Fruit fly (Drosophila melanogaster): ENCODE measurements around the gene mxt.

Gene mxt

DNA sequence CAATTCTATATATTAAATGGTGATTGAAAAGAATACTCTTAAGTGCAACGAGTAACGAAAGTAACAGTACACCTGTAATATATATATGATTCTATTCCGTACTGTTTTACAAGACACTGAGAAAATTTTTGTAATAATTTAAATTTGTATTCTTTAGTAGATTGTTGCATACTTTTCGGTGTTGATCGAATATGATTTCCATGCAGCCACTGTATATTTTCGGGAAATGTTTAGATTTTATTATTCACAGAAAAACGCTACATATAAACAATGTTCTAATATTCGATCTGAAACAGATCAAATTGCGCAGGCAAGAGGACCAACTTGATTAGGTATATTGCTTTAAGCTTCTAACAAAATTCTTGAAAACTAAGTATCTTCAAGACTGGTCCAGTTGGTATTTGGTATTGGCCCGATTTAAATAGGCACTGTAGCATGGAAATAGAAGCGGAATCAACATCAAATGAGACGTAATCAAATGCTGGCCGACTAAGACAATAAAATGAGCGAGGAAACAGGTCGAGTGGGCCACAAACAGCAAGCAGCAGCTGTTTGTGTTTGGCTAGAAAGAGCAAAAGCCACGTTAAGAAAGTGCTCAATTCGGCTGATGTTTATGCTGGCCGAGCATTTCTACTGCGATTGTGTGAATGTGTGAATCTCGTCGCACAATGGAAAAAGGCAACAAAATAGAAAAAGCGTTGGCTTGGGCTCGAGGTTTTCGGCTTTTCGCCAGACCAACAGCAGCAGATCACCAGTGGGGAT, 34.7 kb downstream of the mxt start, which contains the start of gene CG15629:
Gene CG15629, plus strand, starts transcription at position 749 of the 762 bp plus-strand sequence.
- TF ChIP-seq insv (optimal IDR thresholded peaks at IDR 0.05) (no peak), Sin3A (optimal IDR thresholded peaks at IDR 0.05) (no peak), ttk (optimal IDR thresholded peaks at IDR 0.05) (no peak), h (optimal IDR thresholded peaks at IDR 0.05) (no peak), Myc (optimal IDR thresholded peaks at IDR 0.05) (no peak), psq (optimal IDR thresholded peaks at IDR 0.05) (no peak)

DNA sequence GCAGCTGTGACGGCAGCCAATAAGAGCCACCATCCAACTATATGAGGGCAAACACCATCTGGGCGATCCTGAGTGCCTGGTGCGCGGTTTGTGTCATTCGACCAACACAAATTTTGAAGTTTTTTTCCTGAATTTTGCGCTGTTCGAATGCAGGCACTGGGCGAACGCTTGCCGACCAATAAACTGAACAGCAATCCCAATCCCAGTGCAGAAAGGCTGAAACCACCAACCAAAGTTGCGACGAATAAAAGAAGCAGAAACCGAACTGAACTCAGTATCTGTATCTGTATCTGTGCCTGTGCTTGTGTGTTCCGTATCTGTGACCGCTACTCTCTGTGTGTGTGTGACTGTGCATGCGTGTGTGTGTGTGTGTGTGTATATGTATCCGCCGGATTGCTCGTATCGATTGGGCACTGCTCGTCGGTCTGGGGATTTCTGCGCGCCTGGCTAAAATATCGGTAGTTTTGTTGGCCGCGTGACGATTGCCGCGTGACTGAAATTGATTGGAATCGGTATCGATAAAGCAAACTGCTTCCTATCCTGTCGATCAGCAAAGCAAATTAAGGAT, 35.5 kb downstream of the mxt start:
- TF ChIP-seq h (optimal IDR thresholded peaks at IDR 0.05) (no peak), ttk (optimal IDR thresholded peaks at IDR 0.05) (no peak), Sin3A (optimal IDR thresholded peaks at IDR 0.05) (no peak), insv (optimal IDR thresholded peaks at IDR 0.05) (no peak)

dm6 chr2L:4810697-4811490, 36.2 kb downstream of the mxt start:
- TF ChIP-seq psq (optimal IDR thresholded peaks at IDR 0.05) (no peak), Sin3A (optimal IDR thresholded peaks at IDR 0.05) (no peak)

dm6 chr2L:4810044-4810609, 37.0 kb downstream of the mxt start:
- no peak for TF ChIP-seq insv (optimal IDR thresholded peaks at IDR 0.05)
- TF ChIP-seq ttk (optimal IDR thresholded peaks at IDR 0.05) = no peak
- no peak for TF ChIP-seq Sin3A (optimal IDR thresholded peaks at IDR 0.05)
- no peak for TF ChIP-seq Myc (optimal IDR thresholded peaks at IDR 0.05)
- TF ChIP-seq h (optimal IDR thresholded peaks at IDR 0.05) = no peak

- TF ChIP-seq h (optimal IDR thresholded peaks at IDR 0.05) = no peak
These were observed 39.0 kb downstream of the mxt start for dm6 chr2L:4807953-4808604.

DNA sequence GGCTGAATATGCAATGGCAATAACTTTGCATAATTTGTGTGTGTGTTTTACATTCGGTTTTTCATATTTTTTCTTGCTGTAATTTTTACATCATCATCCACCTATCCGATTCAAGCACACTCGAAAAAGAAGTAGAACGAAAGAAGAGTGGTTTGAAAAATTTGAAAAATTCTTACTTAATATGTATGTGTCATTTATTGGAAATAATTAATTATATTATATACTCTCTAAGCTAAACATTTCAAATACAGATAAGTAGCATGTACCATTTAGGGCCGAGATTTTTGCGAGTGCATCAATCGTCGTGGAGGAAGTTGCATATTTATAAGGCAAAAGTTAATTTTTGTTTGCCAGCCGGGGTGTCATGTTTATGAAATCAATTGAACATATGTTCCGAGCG, 41.0 kb downstream of the mxt start:
- TF ChIP-seq insv (optimal IDR thresholded peaks at IDR 0.05) (no peak), h (optimal IDR thresholded peaks at IDR 0.05) (no peak), psq (optimal IDR thresholded peaks at IDR 0.05) (no peak), ttk (optimal IDR thresholded peaks at IDR 0.05) (no peak), Sin3A (optimal IDR thresholded peaks at IDR 0.05) (no peak), Myc (optimal IDR thresholded peaks at IDR 0.05) (no peak)

DNA sequence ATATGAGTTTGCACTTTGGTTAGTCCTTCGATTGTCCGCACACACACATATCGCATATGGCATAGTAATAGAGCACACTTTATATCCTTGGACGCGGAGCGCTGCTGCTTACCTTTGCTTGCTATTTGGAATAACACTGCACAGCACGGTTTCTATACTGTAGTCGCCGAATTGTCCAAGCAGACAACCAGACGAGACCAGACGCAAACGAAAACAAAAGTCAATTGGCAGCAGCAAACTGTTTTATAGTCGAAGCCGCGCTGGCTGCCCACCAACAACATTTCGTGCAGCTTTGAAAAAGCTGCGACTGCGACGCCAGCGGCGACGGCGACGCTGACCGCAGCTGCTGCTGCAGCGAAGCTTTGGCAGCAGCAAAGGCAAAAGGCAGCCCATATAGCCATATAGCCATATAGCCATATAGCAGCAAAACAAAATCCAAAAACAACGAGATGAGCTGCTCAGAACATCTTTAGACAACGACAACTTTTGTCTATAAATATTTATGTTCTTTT, 45.3 kb downstream of the mxt start, which contains the start of gene slf:
Gene slf, minus strand, starts transcription at position 219 of the 512 bp plus-strand sequence.
- no peak for TF ChIP-seq h (optimal IDR thresholded peaks at IDR 0.05)
- TF ChIP-seq psq (optimal IDR thresholded peaks at IDR 0.05) = no peak
- TF ChIP-seq insv (optimal IDR thresholded peaks at IDR 0.05) = no peak
- no peak for TF ChIP-seq Sin3A (optimal IDR thresholded peaks at IDR 0.05)
- no peak for TF ChIP-seq ttk (optimal IDR thresholded peaks at IDR 0.05)
- TF ChIP-seq Myc (optimal IDR thresholded peaks at IDR 0.05) = no peak

dm6 chr2L:4800033-4800432, 47.1 kb downstream of the mxt start:
- TF ChIP-seq ttk (optimal IDR thresholded peaks at IDR 0.05) = no peak
- TF ChIP-seq insv (optimal IDR thresholded peaks at IDR 0.05) = no peak
- no peak for TF ChIP-seq Sin3A (optimal IDR thresholded peaks at IDR 0.05)
- no peak for TF ChIP-seq h (optimal IDR thresholded peaks at IDR 0.05)
- TF ChIP-seq Myc (optimal IDR thresholded peaks at IDR 0.05) = no peak
- no peak for TF ChIP-seq psq (optimal IDR thresholded peaks at IDR 0.05)

DNA sequence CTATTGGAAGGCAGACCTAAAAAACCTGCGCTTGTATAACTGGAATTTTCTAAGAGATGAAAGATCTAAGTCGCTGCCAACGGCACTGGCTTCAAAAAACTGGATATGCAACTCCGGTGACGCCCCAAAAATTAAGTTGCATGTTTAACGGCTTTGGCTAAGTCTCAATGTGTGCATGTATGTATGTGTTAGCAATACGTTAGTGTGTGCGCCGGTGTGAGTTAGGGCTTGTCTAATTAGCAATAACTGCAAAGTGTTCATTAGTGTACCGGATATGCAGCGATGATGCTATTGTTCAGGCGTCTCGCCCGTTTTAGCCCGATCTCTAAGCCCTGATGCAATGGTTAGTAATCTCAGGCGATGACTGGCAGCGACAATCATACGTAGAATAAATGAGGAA, 48.2 kb downstream of the mxt start:
- TF ChIP-seq psq (optimal IDR thresholded peaks at IDR 0.05) = no peak
- TF ChIP-seq ttk (optimal IDR thresholded peaks at IDR 0.05) = no peak
- TF ChIP-seq insv (optimal IDR thresholded peaks at IDR 0.05) = no peak

dm6 chr2L:4797643-4798042, 49.5 kb downstream of the mxt start:
- TF ChIP-seq psq (optimal IDR thresholded peaks at IDR 0.05) (no peak), Sin3A (optimal IDR thresholded peaks at IDR 0.05) (no peak)

DNA sequence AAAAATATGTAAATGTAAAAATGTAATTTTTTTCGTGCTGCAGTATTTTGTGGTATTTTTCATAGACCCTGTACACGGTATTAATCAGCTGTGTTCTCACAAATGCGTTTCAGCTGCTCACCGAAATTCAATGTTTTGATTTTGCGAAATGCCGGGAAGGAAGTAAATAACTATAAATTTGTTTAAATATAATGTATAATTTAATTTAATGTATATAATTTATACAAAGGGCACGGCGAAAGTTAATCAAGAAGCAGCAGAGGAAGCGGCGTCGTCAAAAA, 52.6 kb downstream of the mxt start, which contains the start of gene CG3294:
Gene CG3294, plus strand, starts transcription at position 26 of the 281 bp plus-strand sequence.
- TF ChIP-seq Myc (optimal IDR thresholded peaks at IDR 0.05) = no peak
- TF ChIP-seq ttk (optimal IDR thresholded peaks at IDR 0.05) = no peak
- no peak for TF ChIP-seq psq (optimal IDR thresholded peaks at IDR 0.05)
- TF ChIP-seq insv (optimal IDR thresholded peaks at IDR 0.05) = no peak
- no peak for TF ChIP-seq Sin3A (optimal IDR thresholded peaks at IDR 0.05)
- no peak for TF ChIP-seq h (optimal IDR thresholded peaks at IDR 0.05)

All from Kc167 (cell line).